Worm (Caenorhabditis elegans) whole organism, midembryonic: ENCODE measurements around the gene nxf-2.

ENCODE experiments used
- T22C8.4 ChIP-seq: fragments of 200-800 bp; sonication (Bioruptor generic); IDR thresholded peaks from 2 replicates; pipeline ENCODE4 v1.3.6; 2022; ENCODE audit warnings: missing genetic modification characterization, missing compliant biosample characterization
- cog-1 ChIP-seq: sonication (generic microtip); optimal IDR thresholded peaks from 2 replicates; lab custom pipeline; 2016; ENCODE audit warnings: missing genetic modification characterization, missing compliant biosample characterization
- flt-1 ChIP-seq: fragments of 200-800 bp; sonication (Bioruptor generic); IDR thresholded peaks from 2 replicates; pipeline ENCODE4 v1.3.6; 2022; ENCODE audit warnings: missing genetic modification characterization, missing compliant biosample characterization
- klf-2 ChIP-seq: fragments of 200-800 bp; sonication (Bioruptor generic); conservative IDR thresholded peaks from 2 replicates; pipeline ENCODE4 v1.3.6; 2022; ENCODE audit warnings: missing genetic modification reagents, missing genetic modification characterization, missing compliant biosample characterization
- med-1 ChIP-seq: sonication (generic microtip); optimal IDR thresholded peaks from 2 replicates; lab custom pipeline; 2017; ENCODE audit warnings: missing genetic modification characterization, mild to moderate bottlenecking, missing compliant biosample characterization, antibody characterized with exemption, missing genetic modification reagents; ENCODE audit not compliant: insufficient read depth
- ref-1 ChIP-seq: fragments of 200-800 bp; sonication (Bioruptor generic); conservative IDR thresholded peaks from 2 replicates; pipeline ENCODE4 v1.3.6; 2022; ENCODE audit warnings: missing genetic modification reagents, missing genetic modification characterization, missing compliant biosample characterization
- tab-1 ChIP-seq: fragments of 200-800 bp; sonication (Bioruptor generic); IDR thresholded peaks from 2 replicates; pipeline ENCODE4 v1.3.6; 2022; ENCODE audit warnings: missing genetic modification characterization, missing compliant biosample characterization
- ztf-23 ChIP-seq: fragments of 200-800 bp; sonication (Bioruptor generic); IDR thresholded peaks from 2 replicates; pipeline ENCODE4 v1.3.6; 2022; ENCODE audit warnings: missing genetic modification reagents, missing genetic modification characterization, missing compliant biosample characterization
- ztf-29 ChIP-seq: fragments of 200-800 bp; sonication (Bioruptor generic); IDR thresholded peaks from 2 replicates; pipeline ENCODE4 v1.3.6; 2022; ENCODE audit warnings: missing genetic modification reagents, missing genetic modification characterization, missing compliant biosample characterization

nxf-2 gene

DNA sequence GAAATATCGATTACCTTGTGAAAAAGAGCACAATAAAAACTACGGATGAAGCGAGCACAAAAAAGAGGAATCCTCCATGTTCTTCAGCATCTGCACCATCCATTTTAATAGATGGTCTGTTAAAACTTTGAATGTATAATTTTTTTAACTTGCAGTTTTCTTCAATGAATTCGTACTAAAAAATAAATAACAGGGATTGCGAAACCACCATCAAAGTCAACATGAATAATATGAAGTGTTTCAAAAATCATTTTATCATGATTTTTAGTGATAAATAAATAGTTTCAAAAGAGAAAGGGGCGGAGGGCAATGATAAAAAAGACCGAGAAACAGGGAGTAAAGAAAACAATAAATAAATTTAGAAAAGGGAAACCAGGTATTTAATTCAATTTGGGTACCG lies 3.7 kb upstream of the nxf-2 start, which contains the start of gene dhs-22:
dhs-22 (minus strand) TSS at position 116 of the 400 bp plus-strand sequence.
- no peak for TF ChIP-seq cog-1 (tag; lab: Kevin White, UChicago)
- no peak for TF ChIP-seq klf-2
- TF ChIP-seq med-1 (GFP tag; lab: Kevin White, UChicago): no peak
- TF ChIP-seq T22C8.4 (GFP tag; lab: Robert Waterston, UW): no peak
- TF ChIP-seq ref-1: no peak
- TF ChIP-seq tab-1 (GFP tag; lab: Robert Waterston, UW): no peak
- no peak for TF ChIP-seq ztf-29 (GFP tag; lab: Robert Waterston, UW)
- no peak for TF ChIP-seq flt-1 (GFP tag; lab: Robert Waterston, UW)
- no peak for TF ChIP-seq ztf-23 (GFP tag; lab: Robert Waterston, UW)

DNA sequence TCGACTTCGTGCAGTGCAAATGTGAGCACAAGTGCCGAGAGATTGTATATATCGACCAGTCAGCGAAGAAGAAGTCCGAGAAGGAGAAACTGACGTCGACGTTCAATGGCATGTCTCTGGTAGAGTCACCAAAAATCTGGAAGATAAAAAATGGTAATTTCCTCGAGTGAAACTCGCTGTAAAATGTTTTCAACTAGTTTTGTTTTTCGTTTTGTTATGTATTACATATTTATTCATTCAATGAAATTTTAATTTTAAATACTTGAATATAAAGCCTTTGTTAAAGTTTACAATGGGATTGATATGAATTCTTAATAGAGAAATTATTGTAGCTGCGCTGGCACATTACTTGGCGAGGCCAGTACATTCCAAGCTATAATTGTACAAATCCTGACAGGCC lies 2.2 kb upstream of the nxf-2 start:
- TF ChIP-seq klf-2: no peak
- no peak for TF ChIP-seq ztf-29 (GFP tag; lab: Robert Waterston, UW)
- TF ChIP-seq med-1 (GFP tag; lab: Kevin White, UChicago): no peak
- no peak for TF ChIP-seq tab-1 (GFP tag; lab: Robert Waterston, UW)
- no peak for TF ChIP-seq flt-1 (GFP tag; lab: Robert Waterston, UW)
- no peak for TF ChIP-seq ztf-23 (GFP tag; lab: Robert Waterston, UW)
- no peak for TF ChIP-seq ref-1
- no peak for TF ChIP-seq T22C8.4 (GFP tag; lab: Robert Waterston, UW)
- TF ChIP-seq cog-1 (tag; lab: Kevin White, UChicago): no peak

DNA sequence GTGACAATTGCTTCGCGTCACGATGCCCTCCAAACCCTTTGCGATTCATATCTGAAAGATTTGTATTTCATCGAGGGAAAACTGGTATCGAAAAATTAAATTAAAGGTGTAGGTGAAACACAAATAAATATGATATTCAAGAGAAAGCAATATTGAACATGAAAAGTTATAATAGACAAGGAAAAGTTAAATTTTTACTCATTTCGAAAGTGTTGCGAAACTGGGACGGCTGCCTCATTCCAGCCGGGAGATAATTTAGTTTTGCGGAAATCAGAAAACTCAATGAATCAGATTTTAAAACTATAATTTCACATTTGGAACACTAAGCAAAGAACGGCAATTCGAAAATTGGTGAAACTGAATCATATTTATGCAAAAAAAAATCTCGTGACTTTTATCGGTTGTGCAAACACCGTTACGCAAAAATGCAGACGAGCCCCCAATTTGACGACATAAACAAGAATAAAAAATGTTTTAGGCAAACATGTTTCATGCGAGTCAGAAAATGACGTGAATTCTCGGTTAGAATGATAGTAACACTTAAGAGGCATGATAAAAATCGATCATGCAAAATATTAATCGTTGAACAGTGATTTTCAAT lies 2.6 kb downstream of the nxf-2 start, which contains the start of the genes nxf-1 and C15H11.11:
nxf-1 (minus strand) TSS at position 51 of the 601 bp plus-strand sequence.
C15H11.11 (plus strand) TSS at position 536 of the 601 bp plus-strand sequence.
- TF ChIP-seq flt-1 (GFP tag; lab: Robert Waterston, UW): no peak
- TF ChIP-seq med-1 (GFP tag; lab: Kevin White, UChicago): no peak
- no peak for TF ChIP-seq tab-1 (GFP tag; lab: Robert Waterston, UW)
- no peak for TF ChIP-seq T22C8.4 (GFP tag; lab: Robert Waterston, UW)
- no peak for TF ChIP-seq ztf-23 (GFP tag; lab: Robert Waterston, UW)
- no peak for TF ChIP-seq cog-1 (tag; lab: Kevin White, UChicago)
- TF ChIP-seq ref-1: no peak
- TF ChIP-seq klf-2: no peak
- no peak for TF ChIP-seq ztf-29 (GFP tag; lab: Robert Waterston, UW)

DNA sequence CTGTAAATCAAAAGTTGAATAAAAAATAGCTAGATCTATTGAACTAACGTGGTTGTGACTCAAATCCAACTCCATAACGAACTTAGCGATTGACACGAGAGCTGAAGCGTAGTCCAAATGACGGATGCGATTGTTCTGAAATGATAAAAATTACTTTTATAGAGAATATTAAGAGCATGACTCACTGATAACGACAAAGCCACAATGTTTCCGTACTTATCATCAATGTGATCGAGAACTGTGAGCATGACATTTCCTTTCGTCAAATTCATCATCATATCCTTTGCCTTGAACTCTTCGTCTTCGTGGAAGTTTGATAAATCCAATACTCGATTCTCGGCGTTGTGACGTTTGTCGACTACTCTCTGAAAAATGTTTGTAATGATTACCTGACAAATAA lies 3.6 kb downstream of the nxf-2 start:
- TF ChIP-seq klf-2 (no peak), ztf-23 (GFP tag; lab: Robert Waterston, UW) (no peak), T22C8.4 (GFP tag; lab: Robert Waterston, UW) (no peak), tab-1 (GFP tag; lab: Robert Waterston, UW) (no peak), ref-1 (no peak), ztf-29 (GFP tag; lab: Robert Waterston, UW) (no peak), med-1 (GFP tag; lab: Kevin White, UChicago) (no peak), flt-1 (GFP tag; lab: Robert Waterston, UW) (no peak), cog-1 (tag; lab: Kevin White, UChicago) (no peak)

DNA sequence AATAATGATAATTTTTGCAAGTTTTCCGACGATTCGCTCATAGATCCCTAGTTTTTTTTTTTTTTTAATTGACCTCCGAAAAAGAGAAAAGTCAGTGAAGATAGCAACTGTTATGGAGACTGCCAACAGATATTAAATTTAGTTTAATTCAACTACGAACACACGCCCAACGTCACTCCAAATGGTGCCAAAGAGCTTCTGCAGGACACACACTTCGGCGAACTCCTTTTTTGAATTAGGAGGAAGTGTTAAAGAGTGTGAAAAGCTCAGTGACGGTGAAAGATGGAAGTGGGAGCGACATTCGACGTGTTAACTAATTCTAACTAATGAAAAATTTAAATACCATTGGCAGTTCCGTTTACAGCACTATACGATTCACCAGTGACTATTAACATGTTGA lies 5.6 kb downstream of the nxf-2 start:
- TF ChIP-seq ztf-29 (GFP tag; lab: Robert Waterston, UW) (no peak), ref-1 (no peak), med-1 (GFP tag; lab: Kevin White, UChicago) (no peak), ztf-23 (GFP tag; lab: Robert Waterston, UW) (no peak), T22C8.4 (GFP tag; lab: Robert Waterston, UW) (no peak), cog-1 (tag; lab: Kevin White, UChicago) (no peak), tab-1 (GFP tag; lab: Robert Waterston, UW) (no peak), klf-2 (no peak), flt-1 (GFP tag; lab: Robert Waterston, UW) (no peak)

DNA sequence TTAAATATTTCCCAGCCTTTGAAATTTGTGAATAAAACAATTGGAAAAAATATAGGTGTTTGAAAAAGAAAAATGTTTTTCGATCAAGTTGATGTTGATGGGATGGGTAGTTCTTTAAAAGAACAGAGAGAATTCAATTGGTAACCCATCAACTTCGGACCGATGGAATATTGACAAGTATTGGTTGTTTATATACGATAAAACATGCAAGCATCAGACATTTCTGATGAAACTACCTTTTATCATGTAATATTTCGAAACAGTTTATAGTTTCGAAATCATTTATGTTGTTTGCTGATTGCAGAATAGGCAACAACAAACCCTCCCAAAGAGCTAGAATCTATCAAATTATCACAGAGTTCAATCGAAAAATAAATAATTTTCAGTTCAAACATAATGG lies 7.7 kb downstream of the nxf-2 start:
- TF ChIP-seq ref-1 (no peak), tab-1 (GFP tag; lab: Robert Waterston, UW) (no peak), ztf-23 (GFP tag; lab: Robert Waterston, UW) (no peak)

DNA sequence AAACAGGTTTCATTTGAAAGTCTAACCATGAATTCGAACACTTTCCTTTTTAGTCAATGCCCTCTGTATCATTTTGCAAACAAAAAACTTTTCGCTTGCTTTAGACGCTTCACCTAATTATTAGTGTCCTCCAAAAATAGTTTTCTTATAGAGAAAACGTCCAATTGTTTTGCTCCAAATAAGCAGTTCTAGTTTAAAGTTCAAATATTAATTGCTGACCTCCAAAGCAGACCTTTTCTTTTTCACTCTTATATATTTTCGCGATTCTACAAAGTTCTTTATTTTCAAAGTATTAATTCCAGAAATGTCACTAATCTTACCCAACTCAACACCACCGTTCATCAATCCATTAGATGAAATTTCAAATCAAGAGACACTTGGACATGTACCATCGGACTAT lies 8.9 kb downstream of the nxf-2 start, which contains the start of gene gnrr-2:
gnrr-2 (plus strand) TSS at position 301 of the 400 bp plus-strand sequence.
- no peak for TF ChIP-seq flt-1 (GFP tag; lab: Robert Waterston, UW)
- no peak for TF ChIP-seq cog-1 (tag; lab: Kevin White, UChicago)
- TF ChIP-seq ztf-23 (GFP tag; lab: Robert Waterston, UW): no peak
- no peak for TF ChIP-seq ztf-29 (GFP tag; lab: Robert Waterston, UW)

DNA sequence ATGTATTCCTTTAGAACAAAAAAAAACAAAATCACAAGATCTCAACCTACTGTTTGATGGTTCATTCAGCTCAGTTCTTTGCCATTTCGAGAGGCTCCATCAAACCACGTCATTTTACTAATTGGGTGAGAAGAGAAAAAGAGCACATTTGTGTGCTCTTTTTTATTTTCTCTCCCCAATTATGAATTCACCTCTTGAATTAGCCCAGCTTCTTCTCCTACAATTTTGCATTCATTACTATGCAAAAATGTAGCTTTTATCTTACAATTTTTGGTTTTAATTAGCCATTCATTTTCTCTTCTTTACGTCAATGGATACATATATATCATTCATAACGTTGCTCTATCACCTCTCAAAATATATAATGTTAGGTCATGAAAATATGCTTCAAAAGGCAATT lies 12.0 kb downstream of the nxf-2 start:
- TF ChIP-seq T22C8.4 (GFP tag; lab: Robert Waterston, UW) (no peak), flt-1 (GFP tag; lab: Robert Waterston, UW) (no peak), klf-2 (no peak), med-1 (GFP tag; lab: Kevin White, UChicago) (no peak), ztf-23 (GFP tag; lab: Robert Waterston, UW) (no peak), tab-1 (GFP tag; lab: Robert Waterston, UW) (no peak)

DNA sequence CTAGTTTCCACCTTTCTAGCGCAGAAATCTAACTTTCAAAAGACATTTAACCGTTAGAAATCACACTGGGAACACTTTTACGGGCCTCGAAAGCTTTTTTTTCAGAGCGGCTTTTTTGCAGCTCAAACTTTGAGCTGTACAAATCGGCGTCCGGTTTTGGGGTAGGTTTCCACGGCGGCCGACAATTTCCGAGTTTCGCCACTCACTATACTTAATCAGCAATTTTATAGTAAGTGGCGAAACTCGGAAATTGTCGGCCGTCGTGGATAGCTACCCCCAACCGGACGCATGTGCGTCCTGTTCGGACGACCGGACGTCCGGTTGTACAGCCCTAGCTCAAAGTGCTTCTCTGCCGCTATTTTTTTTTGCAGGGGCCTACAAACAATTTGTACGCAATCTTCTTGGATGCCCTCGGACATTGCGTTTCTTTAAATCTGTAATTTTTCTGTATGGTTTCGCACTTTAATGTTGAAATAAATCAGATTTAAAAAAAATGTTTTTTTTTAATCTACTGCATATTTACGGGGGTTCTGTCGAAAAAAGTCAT lies 21.4 kb downstream of the nxf-2 start:
- TF ChIP-seq tab-1 (GFP tag; lab: Robert Waterston, UW) (no peak), klf-2 (no peak), ztf-29 (GFP tag; lab: Robert Waterston, UW) (no peak), cog-1 (tag; lab: Kevin White, UChicago) (no peak), flt-1 (GFP tag; lab: Robert Waterston, UW) (no peak), ztf-23 (GFP tag; lab: Robert Waterston, UW) (no peak), T22C8.4 (GFP tag; lab: Robert Waterston, UW) (no peak), med-1 (GFP tag; lab: Kevin White, UChicago) (no peak), ref-1 (no peak)
